Worm (Caenorhabditis elegans) whole organism, midembryonic: ENCODE data around the gene fut-4.

ENCODE experiments used
- T22C8.4 ChIP-seq: fragments of 200-800 bp; sonication (Bioruptor generic); IDR thresholded peaks from 2 replicates; pipeline ENCODE4 v1.3.6; 2022; ENCODE audit warnings: missing genetic modification characterization, missing compliant biosample characterization
- cog-1 ChIP-seq: sonication (generic microtip); optimal IDR thresholded peaks from 2 replicates; lab custom pipeline; 2016; ENCODE audit warnings: missing genetic modification characterization, missing compliant biosample characterization
- flt-1 ChIP-seq: fragments of 200-800 bp; sonication (Bioruptor generic); IDR thresholded peaks from 2 replicates; pipeline ENCODE4 v1.3.6; 2022; ENCODE audit warnings: missing genetic modification characterization, missing compliant biosample characterization
- klf-2 ChIP-seq: fragments of 200-800 bp; sonication (Bioruptor generic); conservative IDR thresholded peaks from 2 replicates; pipeline ENCODE4 v1.3.6; 2022; ENCODE audit warnings: missing genetic modification reagents, missing genetic modification characterization, missing compliant biosample characterization
- med-1 ChIP-seq: sonication (generic microtip); optimal IDR thresholded peaks from 2 replicates; lab custom pipeline; 2017; ENCODE audit warnings: missing genetic modification characterization, mild to moderate bottlenecking, missing compliant biosample characterization, antibody characterized with exemption, missing genetic modification reagents; ENCODE audit not compliant: insufficient read depth
- ref-1 ChIP-seq: fragments of 200-800 bp; sonication (Bioruptor generic); conservative IDR thresholded peaks from 2 replicates; pipeline ENCODE4 v1.3.6; 2022; ENCODE audit warnings: missing genetic modification reagents, missing genetic modification characterization, missing compliant biosample characterization
- tab-1 ChIP-seq: fragments of 200-800 bp; sonication (Bioruptor generic); IDR thresholded peaks from 2 replicates; pipeline ENCODE4 v1.3.6; 2022; ENCODE audit warnings: missing genetic modification characterization, missing compliant biosample characterization
- ztf-23 ChIP-seq: fragments of 200-800 bp; sonication (Bioruptor generic); IDR thresholded peaks from 2 replicates; pipeline ENCODE4 v1.3.6; 2022; ENCODE audit warnings: missing genetic modification reagents, missing genetic modification characterization, missing compliant biosample characterization
- ztf-29 ChIP-seq: fragments of 200-800 bp; sonication (Bioruptor generic); IDR thresholded peaks from 2 replicates; pipeline ENCODE4 v1.3.6; 2022; ENCODE audit warnings: missing genetic modification reagents, missing genetic modification characterization, missing compliant biosample characterization

fut-4 gene

ce11 chrII:2773534-2773933, 48.8 kb downstream of the fut-4 start, which contains the start of gene sdz-9:
sdz-9 (minus strand) TSS chrII:2773634.
- no peak for TF ChIP-seq ztf-29 (GFP tag; lab: Robert Waterston, UW)
- TF ChIP-seq flt-1 (GFP tag; lab: Robert Waterston, UW) = no peak
- no peak for TF ChIP-seq tab-1 (GFP tag; lab: Robert Waterston, UW)
- no peak for TF ChIP-seq klf-2 (GFP tag; lab: Robert Waterston, UW)
- TF ChIP-seq med-1 (GFP tag; lab: Kevin White, UChicago) = no peak
- no peak for TF ChIP-seq ztf-23 (GFP tag; lab: Robert Waterston, UW)

ce11 chrII:2772166-2772565, 50.2 kb downstream of the fut-4 start, which contains the start of gene sdz-10:
sdz-10 (minus strand) TSS chrII:2772266.
- no peak for TF ChIP-seq T22C8.4
- no peak for TF ChIP-seq ztf-29 (GFP tag; lab: Robert Waterston, UW)
- TF ChIP-seq tab-1 (GFP tag; lab: Robert Waterston, UW) = no peak
- no peak for TF ChIP-seq ref-1 (GFP tag; lab: Robert Waterston, UW)
- no peak for TF ChIP-seq med-1 (GFP tag; lab: Kevin White, UChicago)
- no peak for TF ChIP-seq flt-1 (GFP tag; lab: Robert Waterston, UW)
- no peak for TF ChIP-seq ztf-23 (GFP tag; lab: Robert Waterston, UW)
- TF ChIP-seq klf-2 (GFP tag; lab: Robert Waterston, UW) = no peak
- TF ChIP-seq cog-1 (tag; lab: Kevin White, UChicago) = no peak

DNA sequence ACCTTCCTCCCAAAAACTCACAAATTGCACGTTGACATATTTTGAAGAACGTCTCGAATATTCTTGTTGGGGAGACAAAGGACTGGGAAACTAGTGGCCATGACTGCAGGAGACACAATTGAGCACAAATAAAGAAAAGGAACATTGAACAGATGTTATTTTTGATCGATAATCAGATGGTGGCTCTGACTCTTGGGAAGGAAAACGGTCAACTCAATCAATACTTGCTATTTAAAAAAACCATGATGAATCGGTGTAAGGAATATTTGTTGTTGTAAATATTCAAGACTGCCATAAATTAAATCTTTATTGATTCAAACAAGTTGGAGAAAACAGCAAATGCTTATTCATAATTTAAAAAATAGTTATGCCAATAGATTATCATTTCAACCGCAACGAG, 51.5 kb downstream of the fut-4 start, which contains the start of gene fbxb-105:
Gene fbxb-105, minus strand, starts transcription at position 101 of the 400 bp plus-strand sequence.
- TF ChIP-seq cog-1 (tag; lab: Kevin White, UChicago) = no peak
- no peak for TF ChIP-seq ztf-29 (GFP tag; lab: Robert Waterston, UW)
- no peak for TF ChIP-seq med-1 (GFP tag; lab: Kevin White, UChicago)
- no peak for TF ChIP-seq tab-1 (GFP tag; lab: Robert Waterston, UW)
- no peak for TF ChIP-seq ztf-23 (GFP tag; lab: Robert Waterston, UW)
- TF ChIP-seq flt-1 (GFP tag; lab: Robert Waterston, UW) = no peak
- no peak for TF ChIP-seq klf-2 (GFP tag; lab: Robert Waterston, UW)
- no peak for TF ChIP-seq ref-1 (GFP tag; lab: Robert Waterston, UW)
- TF ChIP-seq T22C8.4 = no peak
